Worm (Caenorhabditis elegans): ENCODE data around the gene scl-20.

ce11 chrV:18699326-18699725, 35.0 kb downstream of the scl-20 start, which contains the start of gene nhr-241:
- TF ChIP-seq klf-2 (GFP tag; conservative IDR thresholded peaks at IDR 0.05) (no peak), cog-1 (tag; optimal IDR thresholded peaks at IDR 0.05) (no peak), T22C8.4 (GFP tag; IDR thresholded peaks at IDR 0.05) (no peak), flt-1 (GFP tag; IDR thresholded peaks at IDR 0.05) (no peak), med-1 (GFP tag; optimal IDR thresholded peaks at IDR 0.05; ENCODE audit: insufficient read depth) (no peak), ref-1 (GFP tag; conservative IDR thresholded peaks at IDR 0.05) (no peak), ztf-23 (GFP tag; IDR thresholded peaks at IDR 0.05) (no peak), tab-1 (GFP tag; IDR thresholded peaks at IDR 0.05) (no peak), ztf-29 (GFP tag; IDR thresholded peaks at IDR 0.05) (no peak)

All from whole organism, midembryonic.